Worm (Caenorhabditis elegans) whole organism, L1 larva: ENCODE results near the gene fbxa-4.

ENCODE experiments used
- C04F5.9 ChIP-seq: sonication (generic microtip); optimal IDR thresholded peaks from 2 replicates; lab custom pipeline; 2016; ENCODE audit warnings: missing genetic modification characterization, missing compliant biosample characterization
- C16A3.4 ChIP-seq: fragments of 150-350 bp; optimal IDR thresholded peaks from 2 replicates; lab custom pipeline; 2014; ENCODE audit warnings: missing biosample characterization, missing genetic modification characterization
- C34B4.2 ChIP-seq: sonication (generic microtip); optimal IDR thresholded peaks from 2 replicates; lab custom pipeline; 2017; ENCODE audit warnings: mild to moderate bottlenecking, missing genetic modification characterization, missing compliant biosample characterization
- alr-1 ChIP-seq: fragments of 200-800 bp; sonication (Bioruptor generic); optimal IDR thresholded peaks from 2 replicates; lab custom pipeline; 2018; ENCODE audit warnings: borderline replicate concordance, mild to moderate bottlenecking, missing genetic modification characterization, missing compliant biosample characterization
- ama-1 ChIP-seq: fragments of 150-350 bp; optimal IDR thresholded peaks from 2 replicates; lab custom pipeline; 2014
- ceh-63 ChIP-seq: fragments of 200-800 bp; sonication (Bioruptor generic); optimal IDR thresholded peaks from 2 replicates; lab custom pipeline; 2018; ENCODE audit warnings: mild to moderate bottlenecking, missing genetic modification characterization, missing compliant biosample characterization
- ceh-8 ChIP-seq: fragments of 200-800 bp; sonication (Bioruptor generic); optimal IDR thresholded peaks from 2 replicates; lab custom pipeline; 2018; ENCODE audit warnings: mild to moderate bottlenecking, missing genetic modification characterization, moderate library complexity, missing compliant biosample characterization
- ceh-90 ChIP-seq: sonication (generic microtip); optimal IDR thresholded peaks from 2 replicates; lab custom pipeline; 2016; ENCODE audit warnings: missing genetic modification characterization, missing compliant biosample characterization
- ces-1 ChIP-seq: fragments of 150-350 bp; optimal IDR thresholded peaks from 2 replicates; lab custom pipeline; 2014; ENCODE audit warnings: missing biosample characterization, missing genetic modification reagents, missing genetic modification characterization
- dpl-1 ChIP-seq, 3 experiments: fragments of 150-350 bp in 2 of 3; sonication (generic microtip) in 1 of 3; optimal IDR thresholded peaks; 2 replicates each; lab custom pipeline; 2014 to 2017; ENCODE audit warnings: missing biosample characterization in 3 of 3, missing genetic modification characterization in 3 of 3, missing genetic modification reagents in 3 of 3
- egl-13 ChIP-seq: sonication (generic microtip); optimal IDR thresholded peaks from 2 replicates; lab custom pipeline; 2016; ENCODE audit warnings: missing genotype, missing genetic modification reagents, missing genetic modification characterization, missing compliant biosample characterization
- elt-3 ChIP-seq, 6 experiments: fragments of 150-350 bp in 1 of 6; sonication (generic microtip); optimal IDR thresholded peaks; 2 replicates each; lab custom pipeline; 2017 to 2018; ENCODE audit warnings: missing biosample characterization in 6 of 6, missing genetic modification characterization in 6 of 6, inconsistent platforms in 1 of 6
- fkh-10 ChIP-seq: sonication (generic microtip); optimal IDR thresholded peaks from 2 replicates; lab custom pipeline; 2017; ENCODE audit warnings: missing biosample characterization, missing genetic modification reagents, missing genetic modification characterization
- fkh-4 ChIP-seq: sonication (generic microtip); optimal IDR thresholded peaks from 2 replicates; lab custom pipeline; 2016; ENCODE audit warnings: missing compliant biosample characterization, missing genetic modification characterization, borderline replicate concordance
- fkh-8 ChIP-seq: sonication (generic microtip); optimal IDR thresholded peaks from 2 replicates; lab custom pipeline; 2016; ENCODE audit warnings: mild to moderate bottlenecking, missing genetic modification characterization, missing compliant biosample characterization
- grh-1 ChIP-seq: fragments of 200-800 bp; sonication (Bioruptor generic); IDR thresholded peaks from 2 replicates; pipeline ENCODE4 v1.3.6; 2022; ENCODE audit warnings: missing genetic modification reagents, missing genetic modification characterization, missing compliant biosample characterization
- hlh-4 ChIP-seq: sonication (generic microtip); optimal IDR thresholded peaks from 2 replicates; lab custom pipeline; 2016; ENCODE audit warnings: mild to moderate bottlenecking, missing genetic modification characterization, missing compliant biosample characterization
- hpl-2 ChIP-seq: fragments of 150-350 bp; optimal IDR thresholded peaks from 2 replicates; lab custom pipeline; 2014; ENCODE audit warnings: missing biosample characterization, missing genetic modification reagents, missing genetic modification characterization
- jun-1 ChIP-seq: fragments of 150-350 bp; optimal IDR thresholded peaks from 2 replicates; lab custom pipeline; 2014; ENCODE audit warnings: missing biosample characterization, missing genetic modification reagents, missing genetic modification characterization
- lin-35 ChIP-seq, 2 experiments: fragments of 150-350 bp; optimal IDR thresholded peaks; 2 replicates each; lab custom pipeline; 2014; ENCODE audit warnings: missing biosample characterization in 2 of 2, missing genetic modification characterization in 2 of 2, missing genetic modification reagents in 2 of 2
- mab-9 ChIP-seq: fragments of 200-800 bp; sonication (Bioruptor generic); IDR thresholded peaks from 2 replicates; pipeline ENCODE4 v1.3.6; 2022; ENCODE audit warnings: missing genetic modification reagents, missing genetic modification characterization, missing compliant biosample characterization
- mdl-1 ChIP-seq, 2 experiments: fragments of 150-350 bp; optimal IDR thresholded peaks; 2 replicates each; lab custom pipeline; 2014 to 2017; ENCODE audit warnings: missing biosample characterization in 2 of 2, missing genetic modification characterization in 2 of 2, inconsistent platforms in 1 of 2
- mef-2 ChIP-seq: fragments of 150-350 bp; optimal IDR thresholded peaks from 2 replicates; lab custom pipeline; 2014; ENCODE audit warnings: missing biosample characterization, missing genetic modification characterization
- nhr-11 ChIP-seq: fragments of 150-350 bp; optimal IDR thresholded peaks from 2 replicates; lab custom pipeline; 2014; ENCODE audit warnings: missing biosample characterization, missing genetic modification characterization
- nhr-12 ChIP-seq: sonication (generic microtip); optimal IDR thresholded peaks from 2 replicates; lab custom pipeline; 2017; ENCODE audit warnings: missing biosample characterization, missing genetic modification characterization
- nhr-19 ChIP-seq: fragments of 200-800 bp; sonication (Bioruptor generic); conservative IDR thresholded peaks from 2 replicates; pipeline ENCODE4 v1.3.6; 2022; ENCODE audit warnings: missing genetic modification characterization, missing compliant biosample characterization
- nhr-20 ChIP-seq: sonication (generic microtip); optimal IDR thresholded peaks from 2 replicates; lab custom pipeline; 2016; ENCODE audit warnings: mild to moderate bottlenecking, missing genetic modification characterization, missing compliant biosample characterization
- nhr-84 ChIP-seq: sonication (generic microtip); optimal IDR thresholded peaks from 2 replicates; lab custom pipeline; 2017; ENCODE audit warnings: missing biosample characterization, missing genetic modification characterization
- pax-3 ChIP-seq: fragments of 200-800 bp; sonication (Bioruptor generic); optimal IDR thresholded peaks from 2 replicates; lab custom pipeline; 2018; ENCODE audit warnings: mild to moderate bottlenecking, missing genetic modification characterization, moderate library complexity, missing compliant biosample characterization
- pqm-1 ChIP-seq: sonication (generic microtip); optimal IDR thresholded peaks from 3 replicates; lab custom pipeline; 2017; ENCODE audit warnings: missing biosample characterization, missing genetic modification characterization
- rnt-1 ChIP-seq: sonication (generic microtip); optimal IDR thresholded peaks from 2 replicates; lab custom pipeline; 2016; ENCODE audit warnings: mild to moderate bottlenecking, missing genetic modification characterization, moderate library complexity, missing compliant biosample characterization
- skn-1 ChIP-seq: fragments of 150-350 bp; optimal IDR thresholded peaks from 2 replicates; lab custom pipeline; 2014; ENCODE audit warnings: missing biosample characterization, missing genetic modification characterization
- swsn-7 ChIP-seq: sonication (generic microtip); optimal IDR thresholded peaks from 2 replicates; lab custom pipeline; 2016; ENCODE audit warnings: missing genetic modification characterization, missing compliant biosample characterization
- tbx-2 ChIP-seq: sonication (generic microtip); optimal IDR thresholded peaks from 2 replicates; lab custom pipeline; 2016; ENCODE audit warnings: missing genetic modification characterization, missing compliant biosample characterization
- tlp-1 ChIP-seq: fragments of 150-350 bp; optimal IDR thresholded peaks from 2 replicates; lab custom pipeline; 2014; ENCODE audit warnings: missing biosample characterization, missing genetic modification characterization
- unc-86 ChIP-seq: sonication (generic microtip); optimal IDR thresholded peaks from 2 replicates; lab custom pipeline; 2016; ENCODE audit warnings: missing genetic modification characterization, missing compliant biosample characterization
- vab-15 ChIP-seq: sonication (generic microtip); optimal IDR thresholded peaks from 2 replicates; lab custom pipeline; 2017; ENCODE audit warnings: missing genotype, mild to moderate bottlenecking, missing genetic modification characterization, missing compliant biosample characterization
- zag-1 ChIP-seq: fragments of 150-350 bp; optimal IDR thresholded peaks from 2 replicates; lab custom pipeline; 2014; ENCODE audit warnings: missing biosample characterization, missing genetic modification characterization
- zip-4 ChIP-seq: fragments of 200-800 bp; sonication (Bioruptor generic); optimal IDR thresholded peaks from 2 replicates; lab custom pipeline; 2018; ENCODE audit warnings: mild to moderate bottlenecking, missing genetic modification characterization, moderate library complexity, missing compliant biosample characterization

fbxa-4 gene

DNA sequence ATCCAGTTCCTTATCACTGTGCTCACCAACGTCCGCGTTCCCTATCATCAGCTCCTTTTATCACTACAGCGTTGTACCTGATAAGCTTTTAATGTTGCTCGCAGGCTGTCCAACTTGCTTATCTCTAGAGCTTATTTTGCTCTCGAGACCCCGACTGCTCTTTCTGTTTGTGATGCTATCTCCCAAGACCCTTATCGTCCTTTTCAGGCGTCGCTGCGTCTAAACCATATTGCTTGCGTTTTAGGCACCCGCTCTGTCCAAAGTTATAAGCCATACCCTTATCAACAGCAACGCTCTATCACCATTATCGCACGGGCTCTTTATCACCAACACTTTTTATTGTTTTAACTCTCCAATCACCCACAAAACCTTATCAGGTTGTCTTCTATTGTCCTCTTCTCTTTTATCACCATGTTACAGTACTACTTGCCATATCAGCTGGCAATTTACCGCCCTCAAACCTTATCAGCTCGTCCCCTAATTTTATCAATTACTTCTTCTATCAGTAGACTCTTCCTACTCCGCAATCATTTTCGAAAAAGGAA lies 36.8 kb downstream of the fbxa-4 start (continued):
- TF ChIP-seq skn-1, result no peak
- peak in 1 of 2 experiments; percentile 60 for TF ChIP-seq lin-35 (GFP tag; optimal IDR thresholded peaks at IDR 0.05; lab: Kevin White, UChicago)
- TF ChIP-seq C34B4.2 (tag; lab: Kevin White, UChicago), result no peak
- TF ChIP-seq nhr-11 (tag; lab: Kevin White, UChicago), result no peak
- no peak for TF ChIP-seq C04F5.9 (tag; lab: Kevin White, UChicago)
- peak; percentile 94 for TF ChIP-seq egl-13 (tag; lab: Kevin White, UChicago)
- TF ChIP-seq nhr-19, result peak; percentile 19; the same call in 1 of the 2 replicates
- no peak for TF ChIP-seq ces-1 (GFP tag; lab: Kevin White, UChicago)
- no peak for TF ChIP-seq elt-3 (tag; optimal IDR thresholded peaks at IDR 0.05; lab: Kevin White, UChicago)
- TF ChIP-seq tbx-2 (tag; lab: Kevin White, UChicago), result peak; percentile 19
- peak; percentile 58 for TF ChIP-seq nhr-20 (tag; lab: Kevin White, UChicago)
- TF ChIP-seq pax-3 (tag; lab: Kevin White, UChicago), result peak; percentile 90
- peak; percentile 96 for TF ChIP-seq pqm-1 (tag; lab: Kevin White, UChicago)

DNA sequence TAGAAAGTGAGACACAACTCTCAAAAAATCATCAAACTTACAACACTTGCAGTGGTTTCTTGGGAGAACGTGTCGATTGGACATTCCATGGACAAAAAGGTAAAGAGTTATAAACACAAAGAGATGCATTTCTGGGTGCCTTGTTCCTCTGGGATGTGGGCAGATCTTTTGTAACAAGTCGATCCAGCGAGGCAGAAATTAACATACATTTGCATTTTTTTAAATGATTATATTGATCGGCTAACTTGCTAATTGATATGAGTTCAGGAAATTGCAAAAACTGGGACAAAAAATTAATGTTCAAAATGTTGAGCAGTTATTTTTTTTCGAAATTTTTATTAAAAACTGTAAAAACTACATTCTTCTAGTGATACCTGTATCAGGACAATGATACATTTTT lies 37.6 kb downstream of the fbxa-4 start, which contains the start of gene F16G10.6:
Gene F16G10.6 (minus strand): TSS at position 101 of the 400 bp plus-strand sequence.
- TF ChIP-seq mdl-1 (tag; optimal IDR thresholded peaks at IDR 0.05; lab: Kevin White, UChicago) (no peak), mef-2 (tag; lab: Kevin White, UChicago) (no peak), fkh-4 (tag; lab: Kevin White, UChicago) (no peak), swsn-7 (tag; lab: Kevin White, UChicago) (no peak), dpl-1 (GFP tag; optimal IDR thresholded peaks at IDR 0.05; lab: Kevin White, UChicago) (no peak), zip-4 (GFP tag; lab: Kevin White, UChicago) (no peak), tlp-1 (tag; lab: Kevin White, UChicago) (no peak), pax-3 (tag; lab: Kevin White, UChicago) (no peak), unc-86 (no peak), nhr-84 (tag; lab: Kevin White, UChicago) (no peak), fkh-10 (no peak), ceh-63 (GFP tag; lab: Kevin White, UChicago) (no peak), rnt-1 (tag; lab: Kevin White, UChicago) (no peak), grh-1 (GFP tag; lab: Robert Waterston, UW) (no peak)
- TF ChIP-seq, all 84 proteins: peak for 0

DNA sequence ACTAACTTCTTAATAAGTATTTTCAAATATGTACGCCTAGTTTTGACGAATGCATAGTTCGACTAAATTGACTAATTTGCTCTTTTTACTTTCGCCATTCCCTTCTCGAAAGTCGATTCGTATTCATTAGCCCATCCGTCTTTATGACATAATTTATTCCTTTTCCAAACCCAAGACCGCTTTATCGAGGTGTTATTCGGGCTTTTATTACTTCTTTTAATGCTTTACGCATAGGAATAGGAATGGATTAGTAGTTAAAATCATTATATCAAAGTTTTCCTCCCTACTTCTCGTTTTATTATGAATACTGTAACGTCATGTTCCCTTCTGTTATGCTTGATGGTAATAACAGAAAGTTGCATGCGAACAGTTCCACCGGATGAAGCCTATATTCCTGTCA lies 40.4 kb downstream of the fbxa-4 start, which contains the start of gene F16G10.2:
Gene F16G10.2 (plus strand): TSS at position 301 of the 400 bp plus-strand sequence.
- TF ChIP-seq pqm-1 (tag; lab: Kevin White, UChicago) (no peak), nhr-20 (tag; lab: Kevin White, UChicago) (no peak), vab-15 (tag; lab: Kevin White, UChicago) (no peak), zag-1 (tag; lab: Kevin White, UChicago) (no peak), skn-1 (no peak), jun-1 (tag; lab: Kevin White, UChicago) (no peak), hpl-2 (GFP tag; lab: Kevin White, UChicago) (no peak), nhr-19 (no peak), nhr-12 (no peak), ceh-90 (tag; lab: Kevin White, UChicago) (no peak), grh-1 (GFP tag; lab: Robert Waterston, UW) (no peak), mab-9 (GFP tag; lab: Robert Waterston, UW) (no peak), fkh-8 (tag; lab: Kevin White, UChicago) (no peak), tbx-2 (tag; lab: Kevin White, UChicago) (no peak), ceh-8 (GFP tag; lab: Kevin White, UChicago) (no peak), alr-1 (no peak), elt-3 (tag; optimal IDR thresholded peaks at IDR 0.05; lab: Kevin White, UChicago) (no peak), hlh-4 (no peak), ama-1 (lab: Kevin White, UChicago) (no peak), C16A3.4 (tag; lab: Kevin White, UChicago) (no peak)
- TF ChIP-seq, all 84 proteins: peak for 0
